Worm (Caenorhabditis elegans): ENCODE results near the gene C08H9.16.

C08H9.16 gene

DNA sequence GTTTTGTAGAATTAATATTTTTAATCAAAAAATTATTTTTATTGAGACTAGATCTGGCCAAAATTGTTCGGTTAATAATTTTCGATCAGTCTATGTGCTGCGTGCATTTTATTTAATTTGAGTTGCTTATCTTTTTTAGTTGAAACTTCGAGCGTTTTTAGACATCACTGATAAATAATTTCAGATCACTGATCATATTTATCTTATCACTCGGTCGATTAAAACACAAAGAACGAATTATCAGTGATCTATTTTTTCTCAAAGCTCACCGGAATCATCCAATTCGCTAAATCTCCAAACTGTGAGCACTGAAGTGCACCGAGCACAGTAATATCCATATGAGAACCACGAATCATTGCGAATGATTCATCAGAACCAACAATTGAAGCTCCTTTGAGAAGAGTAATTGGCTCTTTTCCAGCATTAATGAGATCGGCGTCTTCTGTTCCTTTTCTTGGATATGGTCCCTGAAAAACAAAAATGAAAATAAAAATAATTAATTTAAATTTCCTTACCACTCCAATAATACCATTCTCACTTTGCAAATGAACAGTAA is 42.5 kb downstream of the C08H9.16 start (continued):
- no peak for TF ChIP-seq ceh-8 (GFP tag; optimal IDR thresholded peaks at IDR 0.05)
- peak; percentile 63 for TF ChIP-seq elt-2 (tag; optimal IDR thresholded peaks at IDR 0.05)
- no peak for TF ChIP-seq skn-1 (tag; optimal IDR thresholded peaks at IDR 0.05)
- no peak for TF ChIP-seq efl-1 (optimal IDR thresholded peaks at IDR 0.05)
- peak in 1 of 2 experiments; percentile 57 for TF ChIP-seq efl-1 (GFP tag; optimal IDR thresholded peaks at IDR 0.05 in 1 of 2)
- no peak for TF ChIP-seq grh-1 (GFP tag; IDR thresholded peaks at IDR 0.05)
- TF ChIP-seq lin-14 (GFP tag; optimal IDR thresholded peaks at IDR 0.05), result no peak
- TF ChIP-seq nhr-76 (tag; optimal IDR thresholded peaks at IDR 0.05), result no peak
- no peak for TF ChIP-seq ces-1 (GFP tag; optimal IDR thresholded peaks at IDR 0.05)
- no peak for TF ChIP-seq nhr-237 (tag; optimal IDR thresholded peaks at IDR 0.05)
- TF ChIP-seq blmp-1 (tag; optimal IDR thresholded peaks at IDR 0.05), result no peak
- no peak for TF ChIP-seq dpl-1 (GFP tag; optimal IDR thresholded peaks at IDR 0.05)
- no peak for TF ChIP-seq snu-23 (GFP tag; optimal IDR thresholded peaks at IDR 0.05)
- peak; percentile 37 for TF ChIP-seq nhr-85 (tag)
- TF ChIP-seq isw-1 (GFP tag; IDR thresholded peaks at IDR 0.05), result no peak
- TF ChIP-seq nhr-12 (tag; optimal IDR thresholded peaks at IDR 0.05), result no peak
- no peak for TF ChIP-seq tbx-2 (tag; optimal IDR thresholded peaks at IDR 0.05)

DNA sequence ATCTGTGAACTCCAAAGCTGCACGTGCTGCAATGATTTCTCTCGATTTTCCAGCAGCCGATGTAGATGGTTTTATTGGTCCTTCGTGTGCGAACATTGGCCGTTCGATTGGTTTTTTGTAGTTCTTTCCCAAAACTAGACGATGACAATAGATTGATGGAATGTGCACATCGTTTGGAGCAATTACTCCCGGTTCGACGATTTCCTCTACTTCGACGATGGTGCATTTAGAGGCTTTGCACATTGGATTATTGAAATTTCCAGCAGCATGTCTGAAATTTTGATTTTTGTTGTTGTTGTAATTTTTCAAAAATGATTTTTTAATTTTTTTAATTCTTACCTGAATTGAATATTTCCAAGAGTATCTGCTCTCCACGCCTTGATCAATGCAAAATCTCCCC is 43.1 kb downstream of the C08H9.16 start:
- TF ChIP-seq C04F5.9 (tag; optimal IDR thresholded peaks at IDR 0.05), result no peak
- no peak for TF ChIP-seq nhr-12 (tag; optimal IDR thresholded peaks at IDR 0.05)
- TF ChIP-seq skn-1 (tag; optimal IDR thresholded peaks at IDR 0.05), result no peak
- no peak for TF ChIP-seq egl-13 (tag; optimal IDR thresholded peaks at IDR 0.05)
- TF ChIP-seq nhr-85 (tag), result peak; percentile 62
- no peak for TF ChIP-seq unc-86 (tag; optimal IDR thresholded peaks at IDR 0.05)

DNA sequence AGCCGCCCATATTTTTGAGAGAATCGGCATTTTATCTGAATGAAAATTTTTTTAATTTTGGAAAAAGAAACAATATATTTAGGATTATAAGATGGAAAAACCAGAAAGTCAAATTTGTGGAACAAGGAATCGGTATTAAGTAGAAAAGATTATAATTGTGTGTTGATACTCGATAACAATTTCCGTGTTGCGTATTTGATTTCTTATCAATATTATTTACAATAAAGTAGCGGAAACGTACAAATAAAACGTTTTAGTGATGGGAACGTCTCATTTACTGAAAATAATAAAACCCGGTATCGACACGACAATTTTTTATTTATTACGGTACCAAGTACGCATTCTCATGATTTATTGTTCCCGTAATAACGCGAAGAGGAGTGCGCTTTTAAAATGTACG is 44.3 kb downstream of the C08H9.16 start, which contains the start of gene C05C10.3:
Gene C05C10.3, minus strand, starts transcription at position 35 of the 400 bp plus-strand sequence.
- TF ChIP-seq xbp-1 (tag; optimal IDR thresholded peaks at IDR 0.05) (no peak), ceh-82 (tag; optimal IDR thresholded peaks at IDR 0.05) (no peak), efl-1 (optimal IDR thresholded peaks at IDR 0.05) (no peak), efl-1 (GFP tag; optimal IDR thresholded peaks at IDR 0.05 in 1 of 2) (peak in 1 of 2 experiments; percentile 16)

DNA sequence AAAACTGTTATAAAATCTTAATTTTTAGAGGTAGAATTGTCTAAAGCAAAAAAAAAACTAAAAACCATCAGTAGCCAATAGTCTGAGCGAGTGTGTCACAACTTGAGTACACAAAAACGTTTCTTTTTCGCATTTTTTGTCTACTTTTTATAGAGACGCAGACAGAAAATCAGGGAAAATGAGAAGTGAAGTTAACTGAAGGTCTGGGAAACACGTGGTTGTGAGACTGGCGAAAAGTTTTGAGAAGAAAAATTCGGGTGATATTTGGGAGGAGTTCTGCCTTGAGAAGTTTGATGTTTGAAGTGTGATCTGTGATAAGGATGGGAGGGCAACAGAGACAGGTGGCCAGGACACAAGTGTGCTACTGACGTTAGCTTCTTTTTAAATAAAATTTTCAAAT is 45.0 kb downstream of the C08H9.16 start:
- TF ChIP-seq ets-5 (GFP tag; IDR thresholded peaks at IDR 0.05) (no peak), efl-3 (GFP tag; optimal IDR thresholded peaks at IDR 0.05) (no peak), ceh-8 (GFP tag; optimal IDR thresholded peaks at IDR 0.05) (no peak), grh-1 (GFP tag; IDR thresholded peaks at IDR 0.05) (0 out of 2 replicates have a peak, but pooled peaks have one; percentile 8), unc-30 (tag; optimal IDR thresholded peaks at IDR 0.05) (no peak), lin-14 (GFP tag; optimal IDR thresholded peaks at IDR 0.05) (peak; percentile 97), egl-27 (tag; optimal IDR thresholded peaks at IDR 0.05) (peak; percentile 11 to 75), efl-1 (optimal IDR thresholded peaks at IDR 0.05) (peak; percentile 62 to 74), efl-1 (GFP tag; optimal IDR thresholded peaks at IDR 0.05 in 1 of 2) (peak; percentile 68 to 96), nhr-76 (tag; optimal IDR thresholded peaks at IDR 0.05) (peak; percentile 22), aly-2 (tag; optimal IDR thresholded peaks at IDR 0.05) (no peak), ceh-90 (tag; optimal IDR thresholded peaks at IDR 0.05) (no peak), hpl-2 (GFP tag; optimal IDR thresholded peaks at IDR 0.05) (no peak), nhr-19 (GFP tag; conservative IDR thresholded peaks at IDR 0.05) (peak; percentile 83), pag-3 (tag; optimal IDR thresholded peaks at IDR 0.05; ENCODE audit: borderline replicate concordance, insufficient read depth) (no peak), lin-39 (tag; optimal IDR thresholded peaks at IDR 0.05) (peak; percentile 42), nhr-12 (tag; optimal IDR thresholded peaks at IDR 0.05) (no peak), blmp-1 (tag; optimal IDR thresholded peaks at IDR 0.05) (peak; percentile 97), nhr-237 (tag; optimal IDR thresholded peaks at IDR 0.05) (peak; percentile 19), C16A3.4 (tag; optimal IDR thresholded peaks at IDR 0.05) (peak; percentile 86), isw-1 (GFP tag; IDR thresholded peaks at IDR 0.05) (0 out of 2 replicates have a peak, but pooled peaks have one; percentile 3), nhr-71 (tag; optimal IDR thresholded peaks at IDR 0.05) (peak; percentile 97), nhr-11 (tag; optimal IDR thresholded peaks at IDR 0.05) (peak; percentile 88), fos-1 (tag; optimal IDR thresholded peaks at IDR 0.05) (peak; percentile 65), sox-4 (tag; optimal IDR thresholded peaks at IDR 0.05) (no peak), swsn-7 (tag; optimal IDR thresholded peaks at IDR 0.05) (peak; percentile 59), aha-1 (tag; optimal IDR thresholded peaks at IDR 0.05) (no peak), unc-86 (tag; optimal IDR thresholded peaks at IDR 0.05) (no peak), ztf-4 (tag; optimal IDR thresholded peaks at IDR 0.05) (peak; percentile 60), irx-1 (tag; optimal IDR thresholded peaks at IDR 0.05) (peak; percentile 34), alr-1 (tag; optimal IDR thresholded peaks at IDR 0.05; ENCODE audit: borderline replicate concordance) (no peak), nhr-85 (tag) (peak; percentile 93), pqm-1 (tag; optimal IDR thresholded peaks at IDR 0.05) (no peak), mef-2 (tag; optimal IDR thresholded peaks at IDR 0.05) (no peak), fkh-4 (tag; optimal IDR thresholded peaks at IDR 0.05; ENCODE audit: borderline replicate concordance) (no peak), C04F5.9 (tag; optimal IDR thresholded peaks at IDR 0.05) (peak; percentile 20)

Measured in whole organism, L1 larva.